Worm (Caenorhabditis elegans) whole organism, late embryonic: ENCODE measurements around the gene dat-1.

Source experiments
- F13H6.1 ChIP-seq: sonication (generic microtip); optimal IDR thresholded peaks from 2 replicates; lab custom pipeline; 2016; ENCODE audit warnings: missing genetic modification characterization, missing compliant biosample characterization
- Y22D7AL.16 ChIP-seq: sonication (generic microtip); optimal IDR thresholded peaks from 2 replicates; lab custom pipeline; 2016; ENCODE audit warnings: missing genetic modification characterization, missing compliant biosample characterization
- dve-1 ChIP-seq: sonication (generic microtip); optimal IDR thresholded peaks from 2 replicates; lab custom pipeline; 2017; ENCODE audit warnings: antibody characterized with exemption, mild to moderate bottlenecking, missing genetic modification characterization, missing compliant biosample characterization
- ets-4 ChIP-seq: sonication (generic microtip); optimal IDR thresholded peaks from 2 replicates; lab custom pipeline; 2016; ENCODE audit warnings: missing genetic modification characterization, missing compliant biosample characterization
- eyg-1 ChIP-seq: sonication (generic microtip); optimal IDR thresholded peaks from 2 replicates; lab custom pipeline; 2016; ENCODE audit warnings: missing genotype, missing genetic modification characterization, missing compliant biosample characterization
- pha-2 ChIP-seq: sonication (generic microtip); optimal IDR thresholded peaks from 2 replicates; lab custom pipeline; 2017; ENCODE audit warnings: mild to moderate bottlenecking, missing genetic modification characterization, missing compliant biosample characterization
- pqm-1 ChIP-seq: sonication (generic microtip); optimal IDR thresholded peaks from 2 replicates; lab custom pipeline; 2016; ENCODE audit warnings: missing genetic modification characterization, missing compliant biosample characterization
- sox-2 ChIP-seq: fragments of 200-800 bp; sonication (Bioruptor generic); IDR thresholded peaks from 2 replicates; pipeline ENCODE4 v1.3.6; 2022; ENCODE audit warnings: missing genetic modification reagents, missing genetic modification characterization, missing compliant biosample characterization
- syd-9 ChIP-seq: sonication (generic microtip); optimal IDR thresholded peaks from 2 replicates; lab custom pipeline; 2016; ENCODE audit warnings: mild to moderate bottlenecking, missing genetic modification characterization, moderate library complexity, missing compliant biosample characterization
- unc-86 ChIP-seq: sonication (generic microtip); optimal IDR thresholded peaks from 2 replicates; lab custom pipeline; 2016; ENCODE audit warnings: missing genetic modification characterization, missing compliant biosample characterization
- ztf-16 ChIP-seq: sonication (generic microtip); optimal IDR thresholded peaks from 2 replicates; lab custom pipeline; 2017; ENCODE audit warnings: missing genetic modification characterization, missing compliant biosample characterization

ce11 chrIII:9228722-9229121 is 14.1 kb upstream of the dat-1 start, which contains the start of gene rnr-1:
- TF ChIP-seq F13H6.1 (no peak), ztf-16 (no peak), dve-1 (tag; lab: Kevin White, UChicago) (no peak), unc-86 (tag; lab: Kevin White, UChicago) (no peak), pha-2 (tag; lab: Kevin White, UChicago) (no peak), sox-2 (GFP tag; lab: Robert Waterston, UW) (no peak), ets-4 (no peak), syd-9 (tag; lab: Kevin White, UChicago) (no peak), Y22D7AL.16 (tag; lab: Kevin White, UChicago) (no peak), pqm-1 (no peak), eyg-1 (tag; lab: Kevin White, UChicago) (no peak)
